Fruit fly (Drosophila melanogaster) whole organism, embryonic: Measurements from ENCODE around the gene CG7582.

Experiments used
- CG11696 ChIP-seq: fragments of 200-800 bp; sonication (Bioruptor generic); IDR thresholded peaks from 2 replicates; pipeline ENCODE4 v1.3.6; 2022; ENCODE audit warnings: missing biosample characterization, missing genetic modification characterization
- CG12769 ChIP-seq: fragments of 200-800 bp; sonication (Bioruptor generic); optimal IDR thresholded peaks from 2 replicates; lab custom pipeline; 2019; ENCODE audit warnings: missing biosample characterization, mild to moderate bottlenecking, missing genetic modification characterization, moderate library complexity
- CG13287 ChIP-seq: fragments of 200-800 bp; sonication (Bioruptor generic); IDR thresholded peaks from 2 replicates; pipeline ENCODE4 v1.3.6; 2022; ENCODE audit warnings: missing biosample characterization, missing genetic modification characterization; ENCODE audit not compliant: partially characterized antibody
- CG14014 ChIP-seq: fragments of 200-800 bp; sonication (Bioruptor generic); IDR thresholded peaks from 2 replicates; pipeline ENCODE4 v1.3.6; 2022; ENCODE audit warnings: missing biosample characterization, missing genetic modification characterization
- CG1603 ChIP-seq: fragments of 200-800 bp; sonication (Bioruptor generic); optimal IDR thresholded peaks from 2 replicates; lab custom pipeline; 2019; ENCODE audit warnings: missing biosample characterization, mild to moderate bottlenecking, missing genetic modification characterization, moderate library complexity
- CG17186 ChIP-seq: fragments of 200-800 bp; sonication (Bioruptor generic); optimal IDR thresholded peaks from 3 replicates; lab custom pipeline; 2017; ENCODE audit warnings: missing biosample characterization, missing genetic modification reagents, missing genetic modification characterization
- CG18599 ChIP-seq: fragments of 200-800 bp; sonication (Bioruptor generic); optimal IDR thresholded peaks from 3 replicates; lab custom pipeline; 2017; ENCODE audit warnings: missing biosample characterization, missing genetic modification characterization, mild to moderate bottlenecking, moderate library complexity, missing genetic modification reagents
- CG2712 ChIP-seq: fragments of 200-800 bp; optimal IDR thresholded peaks from 3 replicates; lab custom pipeline; 2019; ENCODE audit warnings: missing biosample characterization, mild to moderate bottlenecking, missing genetic modification characterization, moderate library complexity
- CG30403 ChIP-seq: fragments of 200-800 bp; sonication (Bioruptor generic); optimal IDR thresholded peaks from 3 replicates; lab custom pipeline; 2016; ENCODE audit warnings: missing biosample characterization, missing genetic modification characterization
- CG34224 ChIP-seq: fragments of 200-800 bp; sonication (Bioruptor generic); IDR thresholded peaks from 3 replicates; pipeline ENCODE4 v1.3.6; 2022; ENCODE audit warnings: missing biosample characterization, missing genetic modification characterization; ENCODE audit not compliant: partially characterized antibody
- CG4282 ChIP-seq: fragments of 200-800 bp; sonication (Bioruptor generic); optimal IDR thresholded peaks from 2 replicates; lab custom pipeline; 2016; ENCODE audit warnings: missing biosample characterization, missing genetic modification characterization
- CG6272 ChIP-seq: fragments of 200-800 bp; sonication (Bioruptor generic); IDR thresholded peaks from 2 replicates; pipeline ENCODE4 v1.3.6; 2022; ENCODE audit warnings: missing biosample characterization, missing genetic modification characterization
- CG8290 ChIP-seq, 3 experiments: fragments of 200-800 bp; sonication (Bioruptor generic); optimal IDR thresholded peaks; 2 replicates each; lab custom pipeline; 2016 to 2019; ENCODE audit warnings: missing biosample characterization in 3 of 3, missing genetic modification characterization in 3 of 3, mild to moderate bottlenecking in 2 of 3, moderate library complexity in 1 of 3
- CG8359 ChIP-seq: fragments of 200-800 bp; sonication (Bioruptor generic); optimal IDR thresholded peaks from 2 replicates; lab custom pipeline; 2017; ENCODE audit warnings: missing biosample characterization, mild to moderate bottlenecking, missing genetic modification characterization, borderline replicate concordance
- Doc2 ChIP-seq: fragments of 200-800 bp; sonication (Bioruptor generic); IDR thresholded peaks from 2 replicates; pipeline ENCODE4 v1.3.6; 2022; ENCODE audit warnings: missing biosample characterization, missing genetic modification characterization
- Drgx ChIP-seq: fragments of 200-800 bp; sonication (Bioruptor generic); IDR thresholded peaks from 2 replicates; pipeline ENCODE4 v1.3.6; 2022; ENCODE audit warnings: missing biosample characterization, missing genetic modification characterization
- E2f2 ChIP-seq: fragments of 200-800 bp; sonication (Bioruptor generic); IDR thresholded peaks from 2 replicates; pipeline ENCODE4 v1.3.6; 2022; ENCODE audit warnings: missing biosample characterization, missing genetic modification characterization
- Med ChIP-seq: fragments of 200-800 bp; sonication (Bioruptor generic); peaks from one replicate; lab custom pipeline; 2016; ENCODE audit warnings: missing biosample characterization, missing genetic modification characterization, mild to moderate bottlenecking, inconsistent platforms, moderate library complexity
- Nf-YB ChIP-seq: fragments of 200-800 bp; sonication (Bioruptor generic); optimal IDR thresholded peaks from 3 replicates; lab custom pipeline; 2019; ENCODE audit warnings: missing biosample characterization, mild to moderate bottlenecking, missing genetic modification characterization, moderate library complexity
- Nf-YC ChIP-seq: fragments of 200-800 bp; optimal IDR thresholded peaks from 3 replicates; lab custom pipeline; 2019; ENCODE audit warnings: missing biosample characterization, mild to moderate bottlenecking, missing genetic modification characterization, moderate library complexity
- Side ChIP-seq: fragments of 200-800 bp; sonication (Bioruptor generic); optimal IDR thresholded peaks from 2 replicates; lab custom pipeline; 2016; ENCODE audit warnings: missing biosample characterization, missing genetic modification characterization
- Xbp1 ChIP-seq: fragments of 200-800 bp; sonication (Bioruptor generic); optimal IDR thresholded peaks from 3 replicates; lab custom pipeline; 2016; ENCODE audit warnings: missing biosample characterization, mild to moderate bottlenecking, missing genetic modification characterization
- ara ChIP-seq: fragments of 200-800 bp; sonication (Bioruptor generic); IDR thresholded peaks from 2 replicates; pipeline ENCODE4 v1.3.6; 2022; ENCODE audit warnings: missing biosample characterization, missing genetic modification characterization
- ase ChIP-seq: fragments of 200-800 bp; sonication (Bioruptor generic); IDR thresholded peaks from 3 replicates; pipeline ENCODE4 v1.3.6; 2022; ENCODE audit warnings: missing biosample characterization, missing genetic modification characterization
- ash1 ChIP-seq: fragments of 200-800 bp; sonication (Bioruptor generic); optimal IDR thresholded peaks from 2 replicates; lab custom pipeline; 2018; ENCODE audit warnings: missing biosample characterization, mild to moderate bottlenecking, missing genetic modification characterization
- chif ChIP-seq, 2 experiments: fragments of 200-800 bp; sonication (Bioruptor generic); optimal IDR thresholded peaks; 3 replicates each; lab custom pipeline; 2016; ENCODE audit warnings: missing biosample characterization in 2 of 2, missing genetic modification characterization in 2 of 2
- croc ChIP-seq: fragments of 200-800 bp; sonication (Bioruptor generic); conservative IDR thresholded peaks from 3 replicates; pipeline ENCODE4 v1.3.6; 2022; ENCODE audit warnings: missing biosample characterization, missing genetic modification characterization
- danr ChIP-seq: fragments of 200-800 bp; sonication (Bioruptor generic); IDR thresholded peaks from 2 replicates; pipeline ENCODE4 v1.3.6; 2022; ENCODE audit warnings: missing biosample characterization, missing genetic modification characterization
- dpn ChIP-seq, 2 experiments: fragments of 200-800 bp; sonication (Bioruptor generic); optimal IDR thresholded peaks; 3 replicates each; lab custom pipeline; 2016; ENCODE audit warnings: missing biosample characterization in 2 of 2, missing genetic modification characterization in 2 of 2
- dysf ChIP-seq: fragments of 200-800 bp; sonication (Bioruptor generic); IDR thresholded peaks from 3 replicates; pipeline ENCODE4 v1.3.6; 2022; ENCODE audit warnings: missing biosample characterization, missing genetic modification characterization
- eyg ChIP-seq: fragments of 200-800 bp; sonication (Bioruptor generic); optimal IDR thresholded peaks from 3 replicates; lab custom pipeline; 2016; ENCODE audit warnings: missing biosample characterization, missing genetic modification characterization
- fru ChIP-seq: fragments of >200 bp; optimal IDR thresholded peaks from 2 replicates; lab custom pipeline; 2017
- nmo ChIP-seq: fragments of 200-800 bp; sonication (Bioruptor generic); optimal IDR thresholded peaks from 2 replicates; lab custom pipeline; 2018; ENCODE audit warnings: missing biosample characterization, mild to moderate bottlenecking, missing genetic modification characterization, moderate library complexity
- onecut ChIP-seq: fragments of 200-800 bp; sonication (Bioruptor generic); IDR thresholded peaks from 2 replicates; pipeline ENCODE4 v1.3.6; 2022; ENCODE audit warnings: missing biosample characterization, missing genetic modification characterization
- otp ChIP-seq: fragments of 200-800 bp; sonication (Bioruptor generic); IDR thresholded peaks from 3 replicates; pipeline ENCODE4, ENCODE4 v1.3.6; 2022; ENCODE audit warnings: missing biosample characterization, missing genetic modification characterization
- pan ChIP-seq, 4 experiments: fragments of >200 bp in 3 of 4; fragments of 200-800 bp in 1 of 4; sonication (Bioruptor generic) in 1 of 4; optimal IDR thresholded peaks in 3 of 4; IDR thresholded peaks in 1 of 4; 2 replicates each; pipeline versions ENCODE4 v1.3.6 to Lab custom; 2017 to 2022; ENCODE audit warnings: missing biosample characterization in 2 of 4, missing genetic modification characterization in 2 of 4, mixed read lengths in 1 of 4
- pb ChIP-seq: fragments of 200-800 bp; sonication (Bioruptor generic); optimal IDR thresholded peaks from 3 replicates; lab custom pipeline; 2016; ENCODE audit warnings: missing biosample characterization, missing genetic modification characterization
- peb ChIP-seq: fragments of 200-800 bp; sonication (Bioruptor generic); IDR thresholded peaks from 2 replicates; pipeline ENCODE4 v1.3.6; 2022; ENCODE audit warnings: missing biosample characterization, missing genetic modification characterization
- pnt ChIP-seq: fragments of 200-800 bp; sonication (Bioruptor generic); optimal IDR thresholded peaks from 3 replicates; lab custom pipeline; 2016; ENCODE audit warnings: missing biosample characterization, missing genetic modification characterization
- pros ChIP-seq: fragments of 200-800 bp; sonication (Bioruptor generic); optimal IDR thresholded peaks from 3 replicates; lab custom pipeline; 2019; ENCODE audit warnings: missing biosample characterization, mild to moderate bottlenecking, missing genetic modification characterization, moderate library complexity
- sens ChIP-seq: fragments of 200-800 bp; sonication (Bioruptor generic); peaks from one replicate; lab custom pipeline; 2016; ENCODE audit warnings: missing biosample characterization, missing genetic modification characterization
- sens-2 ChIP-seq: fragments of 200-800 bp; sonication (Bioruptor generic); IDR thresholded peaks from 2 replicates; pipeline ENCODE4 v1.3.6; 2022; ENCODE audit warnings: missing biosample characterization, missing genetic modification characterization
- sim ChIP-seq: fragments of 200-800 bp; sonication (Bioruptor generic); IDR thresholded peaks from 2 replicates; pipeline ENCODE4 v1.3.6; 2022; ENCODE audit warnings: missing biosample characterization, missing genetic modification characterization
- sima ChIP-seq: fragments of 200-800 bp; sonication (Bioruptor generic); optimal IDR thresholded peaks from 2 replicates; lab custom pipeline; 2016; ENCODE audit warnings: missing biosample characterization, missing genetic modification characterization
- sisA ChIP-seq: fragments of 200-800 bp; sonication (Bioruptor generic); IDR thresholded peaks from 2 replicates; pipeline ENCODE4 v1.3.6; 2022; ENCODE audit warnings: missing biosample characterization, missing genetic modification characterization
- sr ChIP-seq: fragments of 200-800 bp; sonication (Bioruptor generic); IDR thresholded peaks from 3 replicates; pipeline ENCODE4 v1.3.6; 2022; ENCODE audit warnings: missing biosample characterization, missing genetic modification characterization
- ttk ChIP-seq: fragments of 200-800 bp; sonication (Bioruptor generic); IDR thresholded peaks from 2 replicates; pipeline ENCODE4 v2.1.2; 2022; ENCODE audit warnings: missing biosample characterization, missing genetic modification characterization

CG7582 gene

DNA sequence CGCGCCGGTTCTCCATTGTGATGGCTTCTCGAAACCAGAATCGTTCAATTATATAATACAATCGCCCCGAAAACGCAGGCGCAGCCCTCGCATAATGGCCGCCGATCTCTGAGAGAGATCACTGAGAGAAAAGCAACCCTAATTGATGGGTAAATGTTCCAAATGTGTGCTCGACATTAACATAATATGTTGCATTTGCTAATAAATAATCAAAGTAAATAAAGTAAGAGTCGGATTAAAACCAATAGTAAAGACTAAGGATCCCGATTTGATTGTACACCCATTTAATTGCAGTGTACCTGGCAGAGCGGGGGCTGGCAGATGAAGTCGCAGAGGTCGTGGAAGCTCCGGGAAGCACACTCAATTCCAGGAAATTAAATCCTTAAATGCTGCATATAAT, 22.5 kb upstream of the CG7582 start (continued):
- TF ChIP-seq CG34224 (GFP tag; lab: Robert Waterston, UW), result no peak
- peak; percentile 41 for TF ChIP-seq sens (GFP tag; lab: Kevin White, UChicago)
- TF ChIP-seq CG4282 (GFP tag; lab: Kevin White, UChicago), result no peak
- TF ChIP-seq CG1603, result peak; percentile 28
- TF ChIP-seq CG8359, result no peak
- no peak for TF ChIP-seq fru (lab: Kevin White, UChicago)
- TF ChIP-seq Side (GFP tag; lab: Kevin White, UChicago), result no peak
- no peak for TF ChIP-seq Med (GFP tag; lab: Kevin White, UChicago)
- no peak for TF ChIP-seq sima (GFP tag; lab: Kevin White, UChicago)

DNA sequence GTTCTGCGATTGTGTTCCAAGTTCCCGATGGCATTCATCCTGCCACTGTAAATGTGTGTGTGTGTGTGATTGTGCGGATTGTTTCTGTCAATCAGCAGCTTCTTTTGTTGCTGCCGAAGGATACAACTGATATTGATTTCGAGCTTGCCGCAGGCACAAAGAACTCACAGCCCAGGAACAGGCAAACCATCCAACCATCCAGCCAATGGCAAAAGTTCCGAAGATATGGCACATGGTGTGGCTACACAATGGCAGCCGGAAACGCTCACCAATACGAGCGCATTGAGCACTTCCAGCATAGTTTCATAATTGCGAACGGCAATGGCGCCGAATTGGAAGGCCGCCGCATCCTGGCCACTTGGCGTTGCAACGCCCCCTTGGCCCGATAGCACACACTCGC, 19.7 kb upstream of the CG7582 start:
- TF ChIP-seq Nf-YB (GFP tag; lab: Kevin White, UChicago) (peak; percentile 75), CG12769 (no peak), Nf-YC (tag; lab: Kevin White, UChicago) (peak; percentile 50)

DNA sequence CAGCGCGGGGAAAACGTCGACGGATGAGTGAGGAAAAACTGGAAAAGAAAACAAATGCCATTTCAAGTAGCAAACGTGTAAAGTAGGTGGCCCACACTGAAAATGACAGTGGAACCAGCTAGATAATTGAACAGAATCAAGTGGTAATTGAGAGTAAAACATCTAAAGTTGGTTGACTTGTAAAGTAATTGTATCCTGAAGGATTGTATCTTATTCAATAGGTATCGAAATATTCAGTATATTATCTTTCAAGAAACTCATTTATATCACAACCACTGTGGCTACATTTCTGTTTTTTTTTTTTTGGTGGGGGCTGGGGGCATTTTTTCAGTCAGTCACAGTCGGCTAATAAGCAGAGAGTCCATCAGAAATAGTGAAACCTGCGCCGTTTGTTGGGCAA, 17.1 kb upstream of the CG7582 start:
- TF ChIP-seq pan (optimal IDR thresholded peaks at IDR 0.05; lab: Kevin White, UChicago), result no peak
- peak in 1 of 2 experiments; percentile 73 for TF ChIP-seq pan (GFP tag; optimal IDR thresholded peaks at IDR 0.05 in 1 of 2, IDR thresholded peaks at IDR 0.05 in 1 of 2)
- no peak for TF ChIP-seq pros
- TF ChIP-seq CG14014, result no peak
- peak; percentile 58; the same call in 1 of the 2 replicates for TF ChIP-seq sim
- no peak for TF ChIP-seq ash1 (GFP tag; lab: Kevin White, UChicago)
- peak in 1 of 2 experiments; percentile 28 for TF ChIP-seq dpn (GFP tag; optimal IDR thresholded peaks at IDR 0.05; lab: Kevin White, UChicago)
- TF ChIP-seq eyg (GFP tag; lab: Kevin White, UChicago), result peak; percentile 10
- TF ChIP-seq otp (GFP tag; lab: Robert Waterston, UW), result peak; percentile 64; the same call in 1 of the 3 replicates
- no peak for TF ChIP-seq CG18599 (GFP tag; lab: Kevin White, UChicago)
- TF ChIP-seq sens (GFP tag; lab: Kevin White, UChicago), result peak; percentile 83
- peak; percentile 26; the same call in 1 of the 2 replicates for TF ChIP-seq Drgx (GFP tag; lab: Robert Waterston, UW)
- TF ChIP-seq sr (GFP tag; lab: Robert Waterston, UW), result 0 out of 3 replicates have a peak, but pooled peaks have one; percentile 28
- no peak for TF ChIP-seq CG13287 (GFP tag; lab: Robert Waterston, UW)
- TF ChIP-seq CG17186 (GFP tag; lab: Kevin White, UChicago), result no peak
- peak; percentile 39; the same call in 1 of the 2 replicates for TF ChIP-seq CG6272 (GFP tag; lab: Robert Waterston, UW)
- TF ChIP-seq Doc2 (GFP tag; lab: Robert Waterston, UW), result no peak
- TF ChIP-seq peb (GFP tag; lab: Robert Waterston, UW), result peak; percentile 51
- no peak for TF ChIP-seq onecut (GFP tag; lab: Robert Waterston, UW)
- TF ChIP-seq nmo (GFP tag; lab: Kevin White, UChicago), result peak; percentile 69
- peak; percentile 1 for TF ChIP-seq pb (GFP tag; lab: Kevin White, UChicago)
- peak; percentile 62; the same call in 1 of the 2 replicates for TF ChIP-seq sens-2 (GFP tag; lab: Robert Waterston, UW)
- 0 out of 2 replicates have a peak, but pooled peaks have one; percentile 36 for TF ChIP-seq CG11696 (GFP tag; lab: Robert Waterston, UW)
- TF ChIP-seq Xbp1 (GFP tag; lab: Kevin White, UChicago), result peak; percentile 0
- TF ChIP-seq CG8290 (GFP tag; optimal IDR thresholded peaks at IDR 0.05; lab: Kevin White, UChicago), result no peak
- no peak for TF ChIP-seq CG8290 (tag; optimal IDR thresholded peaks at IDR 0.05; lab: Kevin White, UChicago)
- no peak for TF ChIP-seq Nf-YC (tag; lab: Kevin White, UChicago)
- TF ChIP-seq chif (GFP tag; optimal IDR thresholded peaks at IDR 0.05; lab: Kevin White, UChicago), result peak in 1 of 2 experiments; percentile 16
- peak; percentile 38 for TF ChIP-seq CG30403 (GFP tag; lab: Kevin White, UChicago)
- peak; percentile 47; the same call in 2 of the 3 replicates for TF ChIP-seq croc (GFP tag; lab: Robert Waterston, UW)
- TF ChIP-seq dysf, result peak; percentile 68; the same call in 2 of the 3 replicates
- 0 out of 2 replicates have a peak, but pooled peaks have one; percentile 8 for TF ChIP-seq E2f2 (GFP tag; lab: Robert Waterston, UW)
- TF ChIP-seq sisA, result 0 out of 2 replicates have a peak, but pooled peaks have one; percentile 8
- peak; percentile 78 for TF ChIP-seq CG2712
- TF ChIP-seq ara (GFP tag; lab: Robert Waterston, UW), result peak; percentile 76
- TF ChIP-seq ttk (GFP tag; lab: Robert Waterston, UW), result peak; percentile 66; the same call in 1 of the 2 replicates
- peak; percentile 70 for TF ChIP-seq pnt (GFP tag; lab: Kevin White, UChicago)
- 0 out of 3 replicates have a peak, but pooled peaks have one; percentile 19 for TF ChIP-seq ase (GFP tag; lab: Robert Waterston, UW)
- TF ChIP-seq danr (GFP tag; lab: Robert Waterston, UW), result peak; percentile 52; the same call in 1 of the 2 replicates
